Fruit fly (Drosophila melanogaster) whole organism, wandering third instar larva: ENCODE data around the gene JhI-21.

ENCODE experiments used
- Abd-B ChIP-seq: fragments of >200 bp; optimal IDR thresholded peaks from 2 replicates; lab custom pipeline; 2017; ENCODE audit warnings: missing biosample characterization, missing genetic modification characterization
- CG32264 ChIP-seq: fragments of 200-800 bp; sonication (Bioruptor generic); optimal IDR thresholded peaks from 2 replicates; lab custom pipeline; 2016; ENCODE audit warnings: missing biosample characterization, missing genetic modification characterization
- CG9705 ChIP-seq: fragments of 200-800 bp; sonication (Bioruptor generic); optimal IDR thresholded peaks from 2 replicates; lab custom pipeline; 2018; ENCODE audit warnings: missing biosample characterization, mild to moderate bottlenecking, missing genetic modification characterization
- CrebA ChIP-seq: fragments of 200-800 bp; sonication (Bioruptor generic); optimal IDR thresholded peaks from 2 replicates; lab custom pipeline; 2016; ENCODE audit warnings: missing biosample characterization, mild to moderate bottlenecking, missing genetic modification characterization, borderline replicate concordance
- Dfd ChIP-seq: fragments of >200 bp; optimal IDR thresholded peaks from 2 replicates; lab custom pipeline; 2017; ENCODE audit warnings: missing biosample characterization, missing genetic modification characterization
- Dif ChIP-seq: fragments of 200-275, 200-300 bp; sonication (Bioruptor generic); optimal IDR thresholded peaks from 2 replicates; lab custom pipeline; 2018; ENCODE audit warnings: missing biosample characterization, missing genetic modification characterization; ENCODE audit not compliant: partially characterized antibody
- GATAd ChIP-seq: sonication (Bioruptor generic); optimal IDR thresholded peaks from 2 replicates; lab custom pipeline; 2016; ENCODE audit warnings: missing biosample characterization, missing genetic modification characterization
- HLH106 ChIP-seq: fragments of 200-800 bp; optimal IDR thresholded peaks from 3 replicates; lab custom pipeline; 2019; ENCODE audit warnings: missing biosample characterization, mild to moderate bottlenecking, missing genetic modification characterization, moderate library complexity
- Hnf4 ChIP-seq: fragments of 200-800 bp; sonication (Bioruptor generic); optimal IDR thresholded peaks from 2 replicates; lab custom pipeline; 2016; ENCODE audit warnings: missing biosample characterization, mild to moderate bottlenecking, missing genetic modification characterization
- Hr78 ChIP-seq: fragments of >200 bp; optimal IDR thresholded peaks from 2 replicates; lab custom pipeline; 2017; ENCODE audit warnings: missing biosample characterization, missing genetic modification characterization
- Hr83 ChIP-seq: fragments of 200-300 bp; sonication (Bioruptor generic); optimal IDR thresholded peaks from 2 replicates; lab custom pipeline; 2016; ENCODE audit warnings: missing biosample characterization, mild to moderate bottlenecking, missing genetic modification characterization, moderate library complexity; ENCODE audit not compliant: poor library complexity, severe bottlenecking
- Jra ChIP-seq: sonication (Bioruptor generic); optimal IDR thresholded peaks from 2 replicates; lab custom pipeline; 2016; ENCODE audit warnings: missing biosample characterization, missing genetic modification characterization
- Mio ChIP-seq: sonication (Bioruptor generic); optimal IDR thresholded peaks from 2 replicates; lab custom pipeline; 2016; ENCODE audit warnings: missing biosample characterization, missing genetic modification characterization
- Myc ChIP-seq: fragments of >200 bp; optimal IDR thresholded peaks from 2 replicates; lab custom pipeline; 2017
- N ChIP-seq: fragments of >200 bp; optimal IDR thresholded peaks from 2 replicates; lab custom pipeline; 2018; ENCODE audit warnings: missing biosample characterization, missing external identifiers, missing genetic modification characterization
- OdsH ChIP-seq: fragments of 200-800 bp; sonication (Bioruptor generic); optimal IDR thresholded peaks from 2 replicates; lab custom pipeline; 2016; ENCODE audit warnings: missing biosample characterization, mild to moderate bottlenecking, missing genetic modification characterization
- Rel ChIP-seq, 2 experiments: fragments of 200-800 bp; sonication (Bioruptor generic) in 1 of 2; optimal IDR thresholded peaks; 2 replicates in 1 of 2; 3 replicates in 1 of 2; lab custom pipeline; 2016 to 2019; ENCODE audit warnings: mild to moderate bottlenecking in 2 of 2, missing biosample characterization in 2 of 2, missing genetic modification characterization in 2 of 2, moderate library complexity in 1 of 2
- Sp1 ChIP-seq: fragments of 200-800 bp; sonication (Bioruptor generic); optimal IDR thresholded peaks from 3 replicates; lab custom pipeline; 2019; ENCODE audit warnings: missing biosample characterization, mild to moderate bottlenecking, missing genetic modification characterization, moderate library complexity
- Vsx2 ChIP-seq: fragments of 200-300, 225-300 bp; sonication (Bioruptor generic); optimal IDR thresholded peaks from 2 replicates; lab custom pipeline; 2018; ENCODE audit warnings: missing biosample characterization, missing genetic modification characterization; ENCODE audit not compliant: partially characterized antibody
- br ChIP-seq: fragments of 200-800 bp; sonication (Bioruptor generic); optimal IDR thresholded peaks from 2 replicates; lab custom pipeline; 2016; ENCODE audit warnings: missing biosample characterization, missing genetic modification characterization
- brk ChIP-seq: fragments of 200-800 bp; sonication (Bioruptor generic); optimal IDR thresholded peaks from 2 replicates; lab custom pipeline; 2016; ENCODE audit warnings: missing biosample characterization, mild to moderate bottlenecking, missing genetic modification characterization
- dl ChIP-seq, 2 experiments: fragments of 175-275, 200-275 bp in 1 of 2; fragments of 200-275 bp in 1 of 2; sonication (Bioruptor generic); optimal IDR thresholded peaks; lab custom pipeline; 2018; ENCODE audit warnings: mild to moderate bottlenecking in 2 of 2, missing biosample characterization in 2 of 2, missing genetic modification characterization in 2 of 2, moderate library complexity in 2 of 2; ENCODE audit not compliant: partially characterized antibody in 2 of 2, insufficient read depth in 1 of 2
- dmrt93B ChIP-seq: fragments of 200-800 bp; sonication (Bioruptor generic); optimal IDR thresholded peaks from 2 replicates; lab custom pipeline; 2018; ENCODE audit warnings: missing biosample characterization, mild to moderate bottlenecking, missing genetic modification characterization
- dsf ChIP-seq: sonication (Bioruptor generic); optimal IDR thresholded peaks from 2 replicates; lab custom pipeline; 2016; ENCODE audit warnings: missing biosample characterization, missing genetic modification characterization, borderline replicate concordance
- ey ChIP-seq: fragments of 200-800 bp; sonication (Bioruptor generic); optimal IDR thresholded peaks from 2 replicates; lab custom pipeline; 2016; ENCODE audit warnings: missing biosample characterization, missing genetic modification characterization
- foxo ChIP-seq, 2 experiments: fragments of 200-800 bp; sonication (Bioruptor generic); optimal IDR thresholded peaks; 2 replicates in 1 of 2; 3 replicates in 1 of 2; lab custom pipeline; 2016 to 2017; ENCODE audit warnings: missing biosample characterization in 2 of 2, missing genetic modification characterization in 2 of 2
- fru ChIP-seq: fragments of 200-800 bp; sonication (Bioruptor generic); optimal IDR thresholded peaks from 3 replicates; lab custom pipeline; 2016; ENCODE audit warnings: missing biosample characterization, mild to moderate bottlenecking, missing genetic modification characterization
- h ChIP-seq: fragments of 200-800 bp; sonication (Bioruptor generic); optimal IDR thresholded peaks from 3 replicates; lab custom pipeline; 2016; ENCODE audit warnings: missing biosample characterization, mild to moderate bottlenecking, missing genetic modification characterization
- jim ChIP-seq: fragments of 175-275, 200-325 bp; sonication (Bioruptor generic); optimal IDR thresholded peaks from 2 replicates; lab custom pipeline; 2016; ENCODE audit warnings: missing biosample characterization, mild to moderate bottlenecking, missing genetic modification characterization
- lola ChIP-seq: fragments of >200 bp; optimal IDR thresholded peaks from 2 replicates; lab custom pipeline; 2017; ENCODE audit warnings: missing biosample characterization, missing genetic modification characterization
- pan ChIP-seq: fragments of >200 bp; optimal IDR thresholded peaks from 2 replicates; lab custom pipeline; 2017
- psq ChIP-seq: fragments of 200-800 bp; sonication (Bioruptor generic); optimal IDR thresholded peaks from 3 replicates; lab custom pipeline; 2017; ENCODE audit warnings: missing biosample characterization, mild to moderate bottlenecking, missing genetic modification characterization, moderate library complexity
- rgr ChIP-seq: fragments of 200-800 bp; sonication (Bioruptor generic); optimal IDR thresholded peaks from 3 replicates; lab custom pipeline; 2016; ENCODE audit warnings: missing biosample characterization, mild to moderate bottlenecking, missing genetic modification characterization
- sage ChIP-seq: fragments of 200-800 bp; sonication (Bioruptor generic); optimal IDR thresholded peaks from 2 replicates; lab custom pipeline; 2016; ENCODE audit warnings: missing biosample characterization, mild to moderate bottlenecking, missing genetic modification characterization
- sv ChIP-seq: fragments of 200-800 bp; sonication (Bioruptor generic); optimal IDR thresholded peaks from 3 replicates; lab custom pipeline; 2016; ENCODE audit warnings: missing biosample characterization, missing genetic modification characterization
- tai ChIP-seq: sonication (Bioruptor generic); optimal IDR thresholded peaks from 2 replicates; lab custom pipeline; 2016; ENCODE audit warnings: missing biosample characterization, missing genetic modification characterization
- usp ChIP-seq: fragments of >200 bp; optimal IDR thresholded peaks from 2 replicates; lab custom pipeline; 2017; ENCODE audit warnings: missing biosample characterization, missing genetic modification characterization
- woc ChIP-seq: sonication (Bioruptor generic); optimal IDR thresholded peaks from 2 replicates; lab custom pipeline; 2016; ENCODE audit warnings: missing biosample characterization, mild to moderate bottlenecking, missing genetic modification characterization

JhI-21 gene

DNA sequence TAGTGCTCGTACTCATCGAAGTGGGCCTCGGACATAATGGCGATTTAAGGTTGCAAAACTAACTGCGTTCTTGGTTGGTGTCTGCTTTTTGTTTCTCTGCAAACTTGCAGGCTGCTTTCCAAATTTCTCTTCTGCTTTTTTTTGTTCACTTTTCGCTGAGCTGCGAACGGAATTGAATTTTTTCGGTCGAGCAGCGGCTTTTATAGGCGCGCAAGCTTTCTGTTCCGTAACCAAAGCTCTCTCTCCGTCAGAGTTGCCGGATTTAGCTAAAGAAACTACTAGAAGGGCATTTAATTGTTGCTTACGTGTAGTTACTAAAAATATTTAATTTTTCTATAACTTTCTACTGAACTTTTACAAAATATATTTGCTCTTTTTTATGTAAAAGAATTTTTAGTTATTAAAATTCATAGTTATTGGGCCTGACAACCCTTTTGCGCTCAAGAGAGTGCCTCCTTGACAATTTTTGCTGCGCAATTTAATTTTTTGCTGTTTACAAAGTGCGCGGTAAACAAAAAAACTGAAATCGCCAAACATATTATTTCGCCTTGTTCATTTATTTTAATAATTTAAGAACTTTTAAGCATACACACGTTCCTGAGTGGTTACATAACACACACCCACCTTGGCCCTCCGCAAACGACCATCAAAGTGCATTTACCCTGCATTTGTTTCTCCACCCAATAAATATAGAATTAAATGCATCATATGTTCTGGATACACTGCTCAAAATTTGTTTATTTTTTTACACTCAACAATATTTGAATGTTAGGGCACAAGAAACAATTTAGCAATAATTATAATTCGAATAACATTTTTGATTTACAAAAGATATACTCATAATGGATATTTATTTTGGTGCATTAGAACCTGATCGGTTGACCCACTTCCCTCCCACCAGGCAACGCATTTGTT lies 9.6 kb downstream of the JhI-21 start, which contains the start of gene CG6770:
Gene CG6770 (minus strand): TSS at position 178 of the 915 bp plus-strand sequence.
- TF ChIP-seq Dfd (GFP tag; lab: Kevin White, UChicago) (no peak), usp (no peak), CrebA (peak; percentile 90), brk (GFP tag; lab: Kevin White, UChicago) (peak; percentile 79), HLH106 (tag; lab: Kevin White, UChicago) (peak; percentile 93), jim (peak; percentile 76), dl (GFP tag; optimal IDR thresholded peaks at IDR 0.05; lab: Kevin White, UChicago; ENCODE audit: insufficient read depth in 1 of 2, partially characterized antibody in 2 of 2) (no peak), GATAd (GFP tag; lab: Kevin White, UChicago) (no peak), dmrt93B (GFP tag; lab: Kevin White, UChicago) (peak; percentile 71), Abd-B (GFP tag; lab: Kevin White, UChicago) (no peak), br (GFP tag; lab: Kevin White, UChicago) (peak; percentile 87), psq (GFP tag; lab: Kevin White, UChicago) (peak; percentile 61), woc (GFP tag; lab: Kevin White, UChicago) (peak; percentile 77), tai (peak; percentile 76), dsf (GFP tag; lab: Kevin White, UChicago) (peak; percentile 54), Vsx2 (GFP tag; lab: Kevin White, UChicago) (peak; percentile 24), h (GFP tag; lab: Kevin White, UChicago) (peak; percentile 91), Hnf4 (GFP tag; lab: Kevin White, UChicago) (peak; percentile 71), N (GFP tag; lab: Kevin White, UChicago) (no peak), sv (GFP tag; lab: Kevin White, UChicago) (peak; percentile 45), Dif (GFP tag; lab: Kevin White, UChicago) (no peak), Mio (GFP tag; lab: Kevin White, UChicago) (peak; percentile 31), lola (GFP tag; lab: Kevin White, UChicago) (no peak), Hr78 (GFP tag; lab: Kevin White, UChicago) (no peak), Sp1 (GFP tag; lab: Kevin White, UChicago) (peak; percentile 95), Myc (no peak), ey (peak; percentile 82), Rel (GFP tag; optimal IDR thresholded peaks at IDR 0.05; lab: Kevin White, UChicago) (peak; percentile 70), Rel (tag; optimal IDR thresholded peaks at IDR 0.05; lab: Kevin White, UChicago) (peak; percentile 84), pan (lab: Kevin White, UChicago) (no peak), rgr (peak; percentile 90), CG32264 (no peak), OdsH (GFP tag; lab: Kevin White, UChicago) (peak; percentile 85), CG9705 (peak; percentile 81), sage (GFP tag; lab: Kevin White, UChicago) (peak; percentile 89), foxo (GFP tag; optimal IDR thresholded peaks at IDR 0.05; lab: Kevin White, UChicago) (peak; percentile 73 to 89), fru (GFP tag; lab: Kevin White, UChicago) (peak; percentile 81), Hr83 (GFP tag; lab: Kevin White, UChicago) (peak; percentile 42), Jra (GFP tag; lab: Kevin White, UChicago) (peak; percentile 66)

DNA sequence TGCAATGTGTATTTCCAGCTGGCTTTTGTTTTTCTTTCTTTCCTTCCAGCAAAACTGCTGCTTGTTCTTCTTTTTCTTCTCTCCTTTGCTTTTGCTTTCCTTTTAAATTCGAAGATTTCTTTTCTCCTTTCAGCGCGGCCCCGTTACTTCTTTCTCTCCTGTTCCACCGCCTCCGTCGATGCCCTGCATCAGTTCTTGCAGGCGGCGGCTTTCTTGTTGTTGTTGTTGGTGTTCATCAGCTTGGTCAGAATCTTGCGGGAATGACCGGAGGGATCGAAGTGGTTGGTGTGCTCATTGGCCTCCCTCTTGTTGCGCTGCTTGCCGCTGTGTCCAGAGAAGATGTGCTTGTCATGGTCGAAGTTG lies 10.3 kb downstream of the JhI-21 start:
- TF ChIP-seq ey: no peak
- peak; percentile 18 for TF ChIP-seq Vsx2 (GFP tag; lab: Kevin White, UChicago)
- no peak for TF ChIP-seq woc (GFP tag; lab: Kevin White, UChicago)
- TF ChIP-seq dmrt93B (GFP tag; lab: Kevin White, UChicago): no peak
- no peak for TF ChIP-seq br (GFP tag; lab: Kevin White, UChicago)
- no peak for TF ChIP-seq Hr83 (GFP tag; lab: Kevin White, UChicago)
- TF ChIP-seq tai: no peak
- TF ChIP-seq sv (GFP tag; lab: Kevin White, UChicago): no peak
- TF ChIP-seq lola (GFP tag; lab: Kevin White, UChicago): peak; percentile 59
- TF ChIP-seq pan (lab: Kevin White, UChicago): no peak
- TF ChIP-seq Myc: no peak
- TF ChIP-seq Jra (GFP tag; lab: Kevin White, UChicago): no peak
- no peak for TF ChIP-seq rgr
- no peak for TF ChIP-seq HLH106 (tag; lab: Kevin White, UChicago)
- TF ChIP-seq jim: no peak
- TF ChIP-seq dsf (GFP tag; lab: Kevin White, UChicago): no peak
- no peak for TF ChIP-seq GATAd (GFP tag; lab: Kevin White, UChicago)
- TF ChIP-seq Hr78 (GFP tag; lab: Kevin White, UChicago): no peak
- TF ChIP-seq psq (GFP tag; lab: Kevin White, UChicago): peak; percentile 95
- no peak for TF ChIP-seq h (GFP tag; lab: Kevin White, UChicago)
- TF ChIP-seq Rel (GFP tag; optimal IDR thresholded peaks at IDR 0.05; lab: Kevin White, UChicago): no peak
- no peak for TF ChIP-seq Rel (tag; optimal IDR thresholded peaks at IDR 0.05; lab: Kevin White, UChicago)
- no peak for TF ChIP-seq CG32264
